Fruit fly (Drosophila melanogaster): ENCODE results near the gene elm.

The elm gene

DNA sequence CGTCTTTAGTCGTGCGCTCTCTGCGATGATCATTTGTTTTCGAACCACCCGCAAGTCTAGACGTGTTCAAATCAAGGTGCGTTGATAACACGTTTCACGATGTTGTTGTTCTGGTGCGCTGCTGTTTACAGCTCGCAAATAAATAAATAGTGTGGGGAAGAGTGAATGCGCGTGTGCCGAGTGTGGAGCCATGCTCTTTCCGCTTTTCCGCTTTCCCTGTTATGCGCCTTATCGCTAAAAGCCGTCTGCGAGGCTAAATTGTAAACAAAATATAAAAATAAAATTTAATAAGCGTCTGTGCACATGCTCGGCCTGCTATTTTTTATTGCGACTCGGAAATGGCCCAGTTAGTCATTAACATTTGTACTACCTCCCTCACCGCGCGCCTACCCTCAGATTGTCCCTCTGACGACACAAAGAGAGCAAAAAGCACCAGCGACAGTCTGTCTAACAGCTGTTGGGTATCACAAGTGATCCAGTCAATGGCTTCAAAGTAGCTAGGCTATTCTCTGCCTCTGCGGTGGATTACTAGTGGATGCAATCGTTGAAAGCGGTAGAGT, 18.1 kb upstream of the elm start (continued):
- TF ChIP-seq Dfd (GFP tag; optimal IDR thresholded peaks at IDR 0.05) (no peak), org-1 (GFP tag; optimal IDR thresholded peaks at IDR 0.05) (peak; percentile 83), Aef1 (GFP tag; IDR thresholded peaks at IDR 0.05) (peak; percentile 39; the same call in 1 of the 3 replicates), ranshi (GFP tag; IDR thresholded peaks at IDR 0.05) (no peak), CG2678 (tag; optimal IDR thresholded peaks at IDR 0.05) (no peak), lola (GFP tag; optimal IDR thresholded peaks at IDR 0.05) (peak in 1 of 3 experiments; percentile 44), ftz-f1 (GFP tag; optimal IDR thresholded peaks at IDR 0.05) (peak; percentile 71), CG15601 (tag; optimal IDR thresholded peaks at IDR 0.05) (peak; percentile 94), run (tag; optimal IDR thresholded peaks at IDR 0.05) (peak; percentile 75), CG13424 (tag; optimal IDR thresholded peaks at IDR 0.05) (peak; percentile 70), CG33213 (GFP tag; optimal IDR thresholded peaks at IDR 0.05) (peak; percentile 68), Lim3 (GFP tag; IDR thresholded peaks at IDR 0.05) (no peak), bowl (GFP tag; IDR thresholded peaks at IDR 0.05) (peak; percentile 36; the same call in 1 of the 2 replicates), Hr78 (GFP tag; optimal IDR thresholded peaks at IDR 0.05) (peak in 1 of 2 experiments; percentile 5), tup (GFP tag; optimal IDR thresholded peaks at IDR 0.05) (peak; percentile 48), Rfx (GFP tag; IDR thresholded peaks at IDR 0.05) (peak; percentile 63; the same call in 1 of the 2 replicates), CG11696 (GFP tag; IDR thresholded peaks at IDR 0.05) (no peak; the same call in 1 of the 2 replicates), tap (tag; optimal IDR thresholded peaks at IDR 0.05) (peak; percentile 64), Hmx (GFP tag; optimal IDR thresholded peaks at IDR 0.05) (no peak), CG17359 (tag; optimal IDR thresholded peaks at IDR 0.05) (peak; percentile 82), CG34224 (GFP tag; IDR thresholded peaks at IDR 0.05; ENCODE audit: partially characterized antibody) (peak; percentile 46; the same call in 1 of the 3 replicates), odd (GFP tag; optimal IDR thresholded peaks at IDR 0.05) (peak; percentile 91), Ets65A (GFP tag) (peak; percentile 79), CG14710 (tag; optimal IDR thresholded peaks at IDR 0.05) (peak; percentile 72), CG12942 (GFP tag; optimal IDR thresholded peaks at IDR 0.05) (peak; percentile 58), ap (GFP tag; IDR thresholded peaks at IDR 0.05) (peak; percentile 9; the same call in 1 of the 2 replicates), al (GFP tag; IDR thresholded peaks at IDR 0.05) (no peak), CG31441 (GFP tag; IDR thresholded peaks at IDR 0.05) (peak; percentile 64; the same call in 1 of the 2 replicates), chif (GFP tag; optimal IDR thresholded peaks at IDR 0.05) (peak; percentile 28 to 53), hth (optimal IDR thresholded peaks at IDR 0.05) (no peak), lilli (GFP tag; optimal IDR thresholded peaks at IDR 0.05) (peak; percentile 42), CG31388 (GFP tag; optimal IDR thresholded peaks at IDR 0.05) (no peak), luna (GFP tag; optimal IDR thresholded peaks at IDR 0.05) (peak; percentile 0), CG2202 (tag; optimal IDR thresholded peaks at IDR 0.05) (peak; percentile 87), CG4282 (GFP tag; optimal IDR thresholded peaks at IDR 0.05) (no peak), CG10654 (GFP tag; optimal IDR thresholded peaks at IDR 0.05) (peak; percentile 41), nau (GFP tag; optimal IDR thresholded peaks at IDR 0.05) (no peak), ci (GFP tag; IDR thresholded peaks at IDR 0.05) (peak; percentile 90), CG6254 (GFP tag; optimal IDR thresholded peaks at IDR 0.05) (peak; percentile 66), kah (GFP tag; optimal IDR thresholded peaks at IDR 0.05) (peak; percentile 86), ken (GFP tag; IDR thresholded peaks at IDR 0.05) (0 out of 3 replicates have a peak, but pooled peaks have one; percentile 49), ERR (GFP tag; optimal IDR thresholded peaks at IDR 0.05) (peak; percentile 37), Fer3 (tag; optimal IDR thresholded peaks at IDR 0.05) (peak; percentile 71), Blimp-1 (GFP tag; optimal IDR thresholded peaks at IDR 0.05) (peak; percentile 76), sc (optimal IDR thresholded peaks at IDR 0.05) (no peak), sc (GFP tag; optimal IDR thresholded peaks at IDR 0.05) (peak; percentile 77), pros (GFP tag; optimal IDR thresholded peaks at IDR 0.05) (peak; percentile 77), bsh (GFP tag; optimal IDR thresholded peaks at IDR 0.05) (peak; percentile 55 to 82), fd96Cb (tag; optimal IDR thresholded peaks at IDR 0.05) (no peak), schlank (tag; optimal IDR thresholded peaks at IDR 0.05) (peak; percentile 86)

Data from whole organism, embryonic.